Fruit fly (Drosophila melanogaster) Kc167 (cell line): ENCODE data around the gene Ttc26.

Source experiments
- Myc ChIP-seq: fragments of >200 bp; optimal IDR thresholded peaks from 2 replicates; lab custom pipeline; 2017; ENCODE audit warnings: missing external identifiers
- Sin3A ChIP-seq: fragments of >200 bp; optimal IDR thresholded peaks from 2 replicates; lab custom pipeline; 2018; ENCODE audit warnings: missing external identifiers
- h ChIP-seq: fragments of >200 bp; optimal IDR thresholded peaks from 3 replicates; lab custom pipeline; 2018; ENCODE audit warnings: missing external identifiers
- insv ChIP-seq: fragments of >200 bp; optimal IDR thresholded peaks from 3 replicates; lab custom pipeline; 2018; ENCODE audit warnings: missing external identifiers

- TF ChIP-seq Sin3A (lab: Kevin White, UChicago) (no peak), h (lab: Kevin White, UChicago) (no peak), Myc (lab: Kevin White, UChicago) (no peak), insv (lab: Kevin White, UChicago) (no peak)
These were observed 14.0 kb downstream of the Ttc26 start, which contains the start of gene Uros2 for dm6 chr3R:15788221-15788620.
